Worm (Caenorhabditis elegans) whole organism, young adult: ENCODE measurements around the gene Y67D2.2.

Source experiments
- B0035.1 ChIP-seq: sonication (generic microtip); optimal IDR thresholded peaks from 2 replicates; lab custom pipeline; 2016; ENCODE audit warnings: missing genetic modification characterization, mild to moderate bottlenecking, missing compliant biosample characterization, missing genotype, missing genetic modification reagents
- ceh-91 ChIP-seq: fragments of 200-800 bp; sonication (Bioruptor generic); IDR thresholded peaks from 2 replicates; pipeline ENCODE4 v1.3.6; 2022; ENCODE audit warnings: missing genetic modification reagents, missing genetic modification characterization, missing compliant biosample characterization
- pha-4 ChIP-seq: fragments of 150-350 bp; sonication (generic microtip); optimal IDR thresholded peaks from 2 replicates; lab custom pipeline; 2014; ENCODE audit warnings: missing biosample characterization, missing genetic modification reagents, missing genetic modification characterization
- snpc-1.3 ChIP-seq: sonication (generic microtip); optimal IDR thresholded peaks from 2 replicates; lab custom pipeline; 2017; ENCODE audit warnings: missing genetic modification characterization, mild to moderate bottlenecking, missing compliant biosample characterization, antibody characterized with exemption, moderate library complexity, missing genotype, missing genetic modification reagents; ENCODE audit not compliant: insufficient read depth

- no peak for TF ChIP-seq B0035.1
- no peak for TF ChIP-seq ceh-91 (GFP tag; lab: Robert Waterston, UW)
- no peak for TF ChIP-seq snpc-1.3
- TF ChIP-seq pha-4 (tag; lab: Kevin White, UChicago), result no peak
Measured at ce11 chrIII:1619442-1619841, 60.8 kb downstream of the Y67D2.2 start, which contains the start of gene hsp-60.
